Fruit fly (Drosophila melanogaster) whole organism, embryonic: ENCODE measurements around the gene CG16790.

Experiments used
- Aef1 ChIP-seq: fragments of 200-800 bp; sonication (Bioruptor generic); IDR thresholded peaks from 3 replicates; pipeline ENCODE4 v1.3.6; 2022; ENCODE audit warnings: missing biosample characterization, missing genetic modification characterization
- Asciz ChIP-seq: fragments of 200-800 bp; sonication (Bioruptor generic); optimal IDR thresholded peaks from 2 replicates; lab custom pipeline; 2017; ENCODE audit warnings: missing biosample characterization, mild to moderate bottlenecking, missing genetic modification characterization, missing genetic modification reagents
- CG12104 ChIP-seq: fragments of 200-800 bp; sonication (Bioruptor generic); optimal IDR thresholded peaks from 3 replicates; lab custom pipeline; 2016; ENCODE audit warnings: missing biosample characterization, missing genetic modification characterization
- CG12769 ChIP-seq: fragments of 200-800 bp; sonication (Bioruptor generic); optimal IDR thresholded peaks from 2 replicates; lab custom pipeline; 2019; ENCODE audit warnings: missing biosample characterization, mild to moderate bottlenecking, missing genetic modification characterization, moderate library complexity
- CG13894 ChIP-seq: fragments of 200-800 bp; sonication (Bioruptor generic); optimal IDR thresholded peaks from 3 replicates; lab custom pipeline; 2018; ENCODE audit warnings: missing biosample characterization, mild to moderate bottlenecking, missing genetic modification characterization, moderate library complexity
- CG14667 ChIP-seq: fragments of 200-800 bp; sonication (Bioruptor generic); IDR thresholded peaks from 2 replicates; pipeline ENCODE4 v1.3.6; 2022; ENCODE audit warnings: missing biosample characterization, missing genetic modification characterization
- CG15479 ChIP-seq: fragments of 200-800 bp; sonication (Bioruptor generic); optimal IDR thresholded peaks from 3 replicates; lab custom pipeline; 2019; ENCODE audit warnings: missing biosample characterization, mild to moderate bottlenecking, missing genetic modification characterization, moderate library complexity
- CG16779 ChIP-seq: fragments of 200-800 bp; sonication (Bioruptor generic); IDR thresholded peaks from 2 replicates; pipeline ENCODE4 v1.3.6; 2022; ENCODE audit warnings: missing biosample characterization, missing genetic modification characterization
- CG18619 ChIP-seq: fragments of 200-800 bp; sonication (Bioruptor generic); optimal IDR thresholded peaks from 3 replicates; lab custom pipeline; 2017; ENCODE audit warnings: missing biosample characterization, mild to moderate bottlenecking, missing genetic modification characterization
- CG3065 ChIP-seq: fragments of 200-800 bp; sonication (Bioruptor generic); optimal IDR thresholded peaks from 2 replicates; lab custom pipeline; 2016; ENCODE audit warnings: missing biosample characterization, missing genetic modification characterization
- CG31441 ChIP-seq: fragments of 200-800 bp; sonication (Bioruptor generic); IDR thresholded peaks from 2 replicates; pipeline ENCODE4 v1.3.6; 2022; ENCODE audit warnings: missing biosample characterization, missing genetic modification characterization
- CG3995 ChIP-seq: fragments of 200-800 bp; sonication (Bioruptor generic); optimal IDR thresholded peaks from 3 replicates; lab custom pipeline; 2016; ENCODE audit warnings: missing biosample characterization, missing genetic modification characterization
- CG42726 ChIP-seq: fragments of 200-800 bp; sonication (Bioruptor generic); IDR thresholded peaks from 2 replicates; pipeline ENCODE4 v1.3.6; 2022; ENCODE audit warnings: missing biosample characterization, missing genetic modification characterization; ENCODE audit not compliant: partially characterized antibody
- CG6854 ChIP-seq: fragments of 200-800 bp; sonication (Bioruptor generic); optimal IDR thresholded peaks from 3 replicates; lab custom pipeline; 2017; ENCODE audit warnings: missing biosample characterization, mild to moderate bottlenecking, missing genetic modification characterization
- CG7357 ChIP-seq: fragments of 200-800 bp; sonication (Bioruptor generic); IDR thresholded peaks from 3 replicates; pipeline ENCODE4 v1.3.6; 2022; ENCODE audit warnings: missing biosample characterization, missing genetic modification characterization
- CG7372 ChIP-seq: fragments of 200-800 bp; sonication (Bioruptor generic); IDR thresholded peaks from 2 replicates; pipeline ENCODE4 v1.3.6; 2022; ENCODE audit warnings: missing biosample characterization, missing genetic modification characterization
- CG8944 ChIP-seq: fragments of 200-800 bp; sonication (Bioruptor generic); optimal IDR thresholded peaks from 3 replicates; lab custom pipeline; 2016; ENCODE audit warnings: missing biosample characterization, missing genetic modification characterization
- CG9932 ChIP-seq: fragments of 200-800 bp; sonication (Bioruptor generic); IDR thresholded peaks from 2 replicates; pipeline ENCODE4 v1.3.6; 2022; ENCODE audit warnings: missing biosample characterization, missing genetic modification characterization
- E2f1 ChIP-seq: fragments of 200-800 bp; sonication (Bioruptor generic); IDR thresholded peaks from 2 replicates; pipeline ENCODE4 v1.3.6; 2022; ENCODE audit warnings: missing biosample characterization, missing genetic modification characterization
- ERR ChIP-seq: fragments of 200-800 bp; sonication (Bioruptor generic); optimal IDR thresholded peaks from 2 replicates; lab custom pipeline; 2016; ENCODE audit warnings: missing biosample characterization, missing genetic modification characterization
- Ets97D ChIP-seq: fragments of 200-800 bp; sonication (Bioruptor generic); optimal IDR thresholded peaks from 3 replicates; lab custom pipeline; 2016; ENCODE audit warnings: missing biosample characterization, missing genetic modification characterization
- Fer1 ChIP-seq: fragments of 200-800 bp; sonication (Bioruptor generic); optimal IDR thresholded peaks from 2 replicates; lab custom pipeline; 2017; ENCODE audit warnings: missing biosample characterization, mild to moderate bottlenecking, missing genetic modification characterization
- GATAe ChIP-seq: fragments of 200-800 bp; sonication (Bioruptor generic); conservative IDR thresholded peaks from 2 replicates; pipeline ENCODE4 v1.3.6; 2022; ENCODE audit warnings: missing biosample characterization, missing genetic modification characterization
- HLH54F ChIP-seq: fragments of 200-800 bp; sonication (Bioruptor generic); optimal IDR thresholded peaks from 3 replicates; lab custom pipeline; 2016; ENCODE audit warnings: missing biosample characterization, missing genetic modification characterization
- Max ChIP-seq: fragments of 200-800 bp; sonication (Bioruptor generic); optimal IDR thresholded peaks from 2 replicates; lab custom pipeline; 2016; ENCODE audit warnings: missing biosample characterization, mild to moderate bottlenecking, missing genetic modification characterization
- Opbp ChIP-seq: fragments of 200-800 bp; sonication (Bioruptor generic); IDR thresholded peaks from 3 replicates; pipeline ENCODE4 v1.3.6; 2022; ENCODE audit warnings: missing biosample characterization, missing genetic modification characterization; ENCODE audit not compliant: partially characterized antibody
- Sox102F ChIP-seq: fragments of 200-800 bp; sonication (Bioruptor generic); optimal IDR thresholded peaks from 2 replicates; lab custom pipeline; 2018; ENCODE audit warnings: missing biosample characterization, mild to moderate bottlenecking, missing genetic modification characterization, moderate library complexity
- Xrp1 ChIP-seq: fragments of 200-800 bp; sonication (Bioruptor generic); IDR thresholded peaks from 2 replicates; pipeline ENCODE4 v1.3.6; 2022; ENCODE audit warnings: missing biosample characterization, missing genetic modification characterization
- YL-1 ChIP-seq: fragments of 200-800 bp; sonication (Bioruptor generic); optimal IDR thresholded peaks from 3 replicates; lab custom pipeline; 2017; ENCODE audit warnings: missing biosample characterization, mild to moderate bottlenecking, missing genetic modification characterization
- aop ChIP-seq: fragments of 200-800 bp; sonication (Bioruptor generic); IDR thresholded peaks from 2 replicates; pipeline ENCODE4 v1.3.6; 2022; ENCODE audit warnings: missing biosample characterization, missing genetic modification characterization
- ash1 ChIP-seq: fragments of 200-800 bp; sonication (Bioruptor generic); optimal IDR thresholded peaks from 2 replicates; lab custom pipeline; 2018; ENCODE audit warnings: missing biosample characterization, mild to moderate bottlenecking, missing genetic modification characterization
- bcd ChIP-seq: fragments of 200-800 bp; sonication (Bioruptor generic); optimal IDR thresholded peaks from 2 replicates; lab custom pipeline; 2017; ENCODE audit warnings: missing biosample characterization, mild to moderate bottlenecking, missing genetic modification characterization
- eve ChIP-seq, 2 experiments: fragments of >200 bp; optimal IDR thresholded peaks; 2 replicates each; lab custom pipeline; 2017; ENCODE audit warnings: missing biosample characterization in 2 of 2, missing genetic modification characterization in 2 of 2
- exex ChIP-seq: fragments of 200-800 bp; sonication (Bioruptor generic); optimal IDR thresholded peaks from 4 replicates; lab custom pipeline; 2018; ENCODE audit warnings: missing biosample characterization, mild to moderate bottlenecking, missing genetic modification characterization, moderate library complexity
- fd96Cb ChIP-seq: fragments of 200-800 bp; sonication (Bioruptor generic); optimal IDR thresholded peaks from 2 replicates; lab custom pipeline; 2018; ENCODE audit warnings: missing biosample characterization, mild to moderate bottlenecking, missing genetic modification characterization, moderate library complexity
- gce ChIP-seq: fragments of 200-800 bp; sonication (Bioruptor generic); IDR thresholded peaks from 3 replicates; pipeline ENCODE4 v1.3.6; 2022; ENCODE audit warnings: missing biosample characterization, missing genetic modification characterization
- hb ChIP-seq: fragments of 200-800 bp; sonication (Bioruptor generic); IDR thresholded peaks from 3 replicates; pipeline ENCODE4 v1.3.6; 2022; ENCODE audit warnings: missing biosample characterization, missing genetic modification characterization; ENCODE audit not compliant: partially characterized antibody
- luna ChIP-seq: fragments of 200-800 bp; sonication (Bioruptor generic); optimal IDR thresholded peaks from 2 replicates; lab custom pipeline; 2016; ENCODE audit warnings: missing biosample characterization, missing genetic modification characterization
- mam ChIP-seq: fragments of 200-800 bp; sonication (Bioruptor generic); optimal IDR thresholded peaks from 3 replicates; lab custom pipeline; 2016; ENCODE audit warnings: missing biosample characterization, missing genetic modification characterization
- nau ChIP-seq: fragments of 200-800 bp; sonication (Bioruptor generic); optimal IDR thresholded peaks from 3 replicates; lab custom pipeline; 2017; ENCODE audit warnings: missing biosample characterization, mild to moderate bottlenecking, missing genetic modification characterization, missing genetic modification reagents
- odd ChIP-seq: fragments of 200-800 bp; sonication (Bioruptor generic); optimal IDR thresholded peaks from 2 replicates; lab custom pipeline; 2017; ENCODE audit warnings: missing biosample characterization, mild to moderate bottlenecking, missing genetic modification characterization
- pan ChIP-seq, 4 experiments: fragments of >200 bp in 3 of 4; fragments of 200-800 bp in 1 of 4; sonication (Bioruptor generic) in 1 of 4; optimal IDR thresholded peaks in 3 of 4; IDR thresholded peaks in 1 of 4; 2 replicates each; pipeline versions ENCODE4 v1.3.6 to Lab custom; 2017 to 2022; ENCODE audit warnings: missing biosample characterization in 2 of 4, missing genetic modification characterization in 2 of 4, mixed read lengths in 1 of 4
- sima ChIP-seq: fragments of 200-800 bp; sonication (Bioruptor generic); optimal IDR thresholded peaks from 2 replicates; lab custom pipeline; 2016; ENCODE audit warnings: missing biosample characterization, missing genetic modification characterization
- slou ChIP-seq: fragments of 200-800 bp; sonication (Bioruptor generic); optimal IDR thresholded peaks from 3 replicates; lab custom pipeline; 2016; ENCODE audit warnings: missing biosample characterization, missing genetic modification characterization
- sqz ChIP-seq: fragments of 200-800 bp; sonication (Bioruptor generic); optimal IDR thresholded peaks from 3 replicates; lab custom pipeline; 2018; ENCODE audit warnings: missing biosample characterization, mild to moderate bottlenecking, missing genetic modification characterization
- tgo ChIP-seq: fragments of 200-800 bp; sonication (Bioruptor generic); IDR thresholded peaks from 3 replicates; pipeline ENCODE4 v1.3.6; 2022; ENCODE audit warnings: missing biosample characterization, missing genetic modification characterization
- tio ChIP-seq: fragments of 200-800 bp; sonication (Bioruptor generic); optimal IDR thresholded peaks from 2 replicates; lab custom pipeline; 2017; ENCODE audit warnings: missing biosample characterization, missing genetic modification characterization, inconsistent platforms
- twi ChIP-seq: fragments of 200-800 bp; optimal IDR thresholded peaks from 2 replicates; lab custom pipeline; 2019; ENCODE audit warnings: missing biosample characterization, mild to moderate bottlenecking, missing genetic modification characterization, moderate library complexity
- wor ChIP-seq: fragments of 200-800 bp; sonication (Bioruptor generic); IDR thresholded peaks from 2 replicates; pipeline ENCODE4 v1.3.6; 2022; ENCODE audit warnings: missing biosample characterization, missing genetic modification characterization

Gene CG16790

dm6 chr3R:9577382-9578137, 7.5 kb upstream of the CG16790 start, which contains the start of the genes Kap-alpha3 and Son (continued):
- TF ChIP-seq CG14667 (GFP tag; lab: Robert Waterston, UW), result peak; percentile 80
- peak; percentile 85 for TF ChIP-seq ERR (GFP tag; lab: Kevin White, UChicago)
- no peak for TF ChIP-seq eve (GFP tag; optimal IDR thresholded peaks at IDR 0.05; lab: Kevin White, UChicago)
- TF ChIP-seq Max (GFP tag; lab: Kevin White, UChicago), result peak; percentile 96
- TF ChIP-seq nau, result no peak
- TF ChIP-seq odd (GFP tag; lab: Kevin White, UChicago), result peak; percentile 92
- TF ChIP-seq sqz, result peak; percentile 92
- peak; percentile 62; the same call in 1 of the 2 replicates for TF ChIP-seq GATAe
- peak; percentile 79; the same call in 1 of the 2 replicates for TF ChIP-seq CG16779 (GFP tag; lab: Robert Waterston, UW)
- TF ChIP-seq ash1 (GFP tag; lab: Kevin White, UChicago), result peak; percentile 90
- peak; percentile 93 for TF ChIP-seq CG8944 (GFP tag; lab: Kevin White, UChicago)
- TF ChIP-seq pan (optimal IDR thresholded peaks at IDR 0.05; lab: Kevin White, UChicago), result no peak
- peak in 1 of 2 experiments; percentile 85 for TF ChIP-seq pan (GFP tag; optimal IDR thresholded peaks at IDR 0.05 in 1 of 2, IDR thresholded peaks at IDR 0.05 in 1 of 2)
- TF ChIP-seq gce, result peak; percentile 83
- TF ChIP-seq CG13894 (tag; lab: Kevin White, UChicago), result peak; percentile 91
- peak; percentile 65 for TF ChIP-seq CG42726 (GFP tag; lab: Robert Waterston, UW)
- peak; percentile 90 for TF ChIP-seq Asciz (GFP tag; lab: Kevin White, UChicago)
- TF ChIP-seq CG18619 (GFP tag; lab: Kevin White, UChicago), result peak; percentile 96
- TF ChIP-seq CG12104 (GFP tag; lab: Kevin White, UChicago), result peak; percentile 97
- peak; percentile 90 for TF ChIP-seq CG6854 (GFP tag; lab: Kevin White, UChicago)
- peak; percentile 63 for TF ChIP-seq luna (GFP tag; lab: Kevin White, UChicago)
- peak; percentile 91 for TF ChIP-seq CG3995 (GFP tag; lab: Kevin White, UChicago)
- peak; percentile 80 for TF ChIP-seq Sox102F (GFP tag; lab: Kevin White, UChicago)
- TF ChIP-seq aop (GFP tag; lab: Robert Waterston, UW), result no peak
- peak; percentile 86 for TF ChIP-seq tgo (GFP tag; lab: Robert Waterston, UW)
- peak; percentile 90 for TF ChIP-seq CG31441 (GFP tag; lab: Robert Waterston, UW)
- TF ChIP-seq CG7372 (GFP tag; lab: Robert Waterston, UW), result peak; percentile 88
- TF ChIP-seq Fer1, result peak; percentile 94
- TF ChIP-seq fd96Cb (tag; lab: Kevin White, UChicago), result peak; percentile 74
- TF ChIP-seq CG3065 (GFP tag; lab: Kevin White, UChicago), result peak; percentile 83
- TF ChIP-seq CG9932 (GFP tag; lab: Robert Waterston, UW), result peak; percentile 93
- peak; percentile 90 for TF ChIP-seq twi (tag; lab: Kevin White, UChicago)
- TF ChIP-seq Ets97D (GFP tag; lab: Kevin White, UChicago), result peak; percentile 99
- TF ChIP-seq CG12769 (tag; lab: Kevin White, UChicago), result peak; percentile 75
- peak; percentile 67; the same call in 2 of the 3 replicates for TF ChIP-seq hb (GFP tag; lab: Robert Waterston, UW)
- peak; percentile 99 for TF ChIP-seq Opbp (GFP tag; lab: Robert Waterston, UW)
- peak; percentile 84 for TF ChIP-seq slou (GFP tag; lab: Kevin White, UChicago)
- peak; percentile 80 for TF ChIP-seq Xrp1
- TF ChIP-seq tio, result peak; percentile 90
- peak; percentile 96 for TF ChIP-seq bcd (GFP tag; lab: Kevin White, UChicago)
- TF ChIP-seq E2f1 (GFP tag; lab: Robert Waterston, UW), result no peak; the same call in none of the 2 replicates
- TF ChIP-seq sima (GFP tag; lab: Kevin White, UChicago), result peak; percentile 62
- peak; percentile 56 for TF ChIP-seq CG15479 (GFP tag; lab: Kevin White, UChicago)
- peak; percentile 85 for TF ChIP-seq Aef1 (GFP tag; lab: Robert Waterston, UW)
- TF ChIP-seq HLH54F (GFP tag; lab: Kevin White, UChicago), result peak; percentile 94
- peak; percentile 71 for TF ChIP-seq CG7357 (GFP tag; lab: Robert Waterston, UW)
- TF ChIP-seq mam (GFP tag; lab: Kevin White, UChicago), result peak; percentile 95
- TF ChIP-seq wor (GFP tag; lab: Robert Waterston, UW), result peak; percentile 72
- peak; percentile 99 for TF ChIP-seq YL-1 (GFP tag; lab: Kevin White, UChicago)
- TF ChIP-seq exex, result peak; percentile 76
